Fruit fly (Drosophila melanogaster): ENCODE measurements around the gene CG43342.

CG43342 gene

DNA sequence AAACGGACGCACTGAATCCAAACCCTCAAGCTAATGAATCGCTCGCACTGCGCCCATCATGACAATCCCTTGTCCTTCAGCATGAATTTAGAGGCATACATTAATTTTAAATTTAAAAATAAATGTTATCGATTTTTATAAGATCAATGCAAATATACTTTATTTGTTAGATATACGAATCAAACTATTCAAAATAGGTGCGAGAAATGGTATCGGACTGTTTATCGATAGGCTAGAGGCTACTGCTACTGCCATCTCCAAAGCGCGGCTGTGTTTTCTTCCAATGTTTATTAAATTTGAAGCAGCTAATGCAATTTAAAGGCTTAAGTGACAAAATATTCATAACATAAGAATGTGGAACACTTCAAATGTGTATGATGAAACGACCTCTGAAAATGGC is at the start of gene CG43342:
Gene CG43342 (plus strand): TSS at position 264 of the 400 bp plus-strand sequence.
- TF ChIP-seq CG6163 (GFP tag; IDR thresholded peaks at IDR 0.05) (no peak), fkh (GFP tag; optimal IDR thresholded peaks at IDR 0.05) (peak; percentile 64)

DNA sequence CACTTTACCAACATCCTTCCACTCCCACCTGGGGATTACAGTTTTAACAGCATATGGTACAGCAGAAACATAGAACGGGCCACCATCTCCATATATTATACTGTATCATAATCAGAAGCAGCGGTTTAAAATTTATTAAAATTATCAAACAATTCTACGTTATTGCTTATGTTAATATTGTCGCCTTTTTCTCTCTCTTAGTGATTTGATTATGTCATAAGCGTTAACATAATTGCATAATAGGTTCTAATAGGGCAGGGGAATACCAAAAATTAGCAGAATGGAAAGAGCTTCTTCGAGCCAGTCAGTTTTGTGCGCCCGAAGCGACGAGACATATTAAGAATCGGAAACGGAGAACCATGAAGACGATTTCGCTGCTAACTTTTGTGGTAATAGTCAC is 49.4 kb upstream of the CG43342 start, which contains the start of gene CG13862:
Gene CG13862 (plus strand): TSS at position 301 of the 400 bp plus-strand sequence.
- TF ChIP-seq Smox (GFP tag; optimal IDR thresholded peaks at IDR 0.05): no peak
- TF ChIP-seq ss (GFP tag; optimal IDR thresholded peaks at IDR 0.05): no peak
- TF ChIP-seq dac (GFP tag; optimal IDR thresholded peaks at IDR 0.05): no peak
- no peak for TF ChIP-seq CG8632 (GFP tag; optimal IDR thresholded peaks at IDR 0.05)
- TF ChIP-seq Ets21C (GFP tag; optimal IDR thresholded peaks at IDR 0.05): no peak
- TF ChIP-seq esn (GFP tag; optimal IDR thresholded peaks at IDR 0.05): no peak
- no peak for TF ChIP-seq lz (GFP tag; optimal IDR thresholded peaks at IDR 0.05)
- TF ChIP-seq CG10631 (GFP tag; optimal IDR thresholded peaks at IDR 0.05): no peak
- TF ChIP-seq Lpt (GFP tag; optimal IDR thresholded peaks at IDR 0.05): no peak
- TF ChIP-seq Ets96B (tag; optimal IDR thresholded peaks at IDR 0.05): no peak
- TF ChIP-seq Eip75B (GFP tag; optimal IDR thresholded peaks at IDR 0.05): no peak
- no peak for TF ChIP-seq CG9139 (GFP tag; optimal IDR thresholded peaks at IDR 0.05)
- no peak for TF ChIP-seq CG3919 (GFP tag; optimal IDR thresholded peaks at IDR 0.05)
- no peak for TF ChIP-seq Met (GFP tag; optimal IDR thresholded peaks at IDR 0.05)
- TF ChIP-seq Hr38 (GFP tag; optimal IDR thresholded peaks at IDR 0.05): no peak
- no peak for TF ChIP-seq topi (GFP tag; optimal IDR thresholded peaks at IDR 0.05)
- TF ChIP-seq CG3032 (tag; optimal IDR thresholded peaks at IDR 0.05): no peak

DNA sequence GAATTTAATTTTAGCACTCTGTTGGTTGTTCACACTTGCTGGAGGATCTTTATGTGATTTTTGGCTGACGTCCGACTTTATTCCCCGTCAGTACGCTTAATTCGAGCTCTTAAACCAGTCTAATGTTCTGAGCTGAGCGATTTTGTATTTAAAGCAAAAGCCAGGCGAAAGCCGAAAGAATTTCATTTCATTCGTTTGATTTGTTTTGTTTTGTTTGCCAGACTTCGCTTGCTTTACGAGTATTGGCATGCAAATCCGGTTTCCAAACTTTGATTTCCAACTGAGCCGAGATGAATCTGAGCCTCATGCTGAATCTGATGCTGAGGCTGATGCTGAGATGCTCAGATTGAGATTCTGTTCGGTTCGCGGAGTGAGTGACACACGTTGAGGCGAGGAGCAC is 47.1 kb upstream of the CG43342 start, which contains the start of gene CG5391:
Gene CG5391 (minus strand): TSS at position 101 of the 400 bp plus-strand sequence.
- no peak for TF ChIP-seq CG6808 (GFP tag; optimal IDR thresholded peaks at IDR 0.05)
- TF ChIP-seq eg (GFP tag; IDR thresholded peaks at IDR 0.05): no peak
- TF ChIP-seq CG34406 (GFP tag; optimal IDR thresholded peaks at IDR 0.05): no peak
- no peak for TF ChIP-seq CG8632 (GFP tag; optimal IDR thresholded peaks at IDR 0.05)
- TF ChIP-seq Lpt (GFP tag; optimal IDR thresholded peaks at IDR 0.05): no peak
- no peak for TF ChIP-seq Met (GFP tag; optimal IDR thresholded peaks at IDR 0.05)

DNA sequence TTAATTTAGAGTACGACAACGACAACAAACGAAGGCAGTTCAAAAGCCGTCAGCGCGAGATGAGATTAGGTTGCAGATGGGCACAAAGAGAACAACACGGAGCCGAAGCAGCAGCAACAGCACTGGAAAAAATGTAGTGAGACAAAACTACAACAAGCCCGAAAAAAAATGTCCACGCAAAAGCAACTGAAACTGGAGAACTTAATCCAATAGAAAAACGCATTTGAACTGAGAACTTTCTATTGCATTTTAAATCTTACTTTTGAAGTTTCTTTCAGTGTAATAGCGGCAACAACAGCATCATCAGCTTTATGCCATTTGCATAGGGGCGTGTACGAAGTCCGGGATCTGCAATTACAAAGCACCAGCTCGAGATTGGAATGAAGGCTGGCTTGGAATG is 41.6 kb upstream of the CG43342 start:
- TF ChIP-seq CG7368 (GFP tag; optimal IDR thresholded peaks at IDR 0.05) (peak; percentile 58), cyc (GFP tag; optimal IDR thresholded peaks at IDR 0.05) (peak; percentile 68), CG11294 (GFP tag; IDR thresholded peaks at IDR 0.05) (no peak), Sox14 (GFP tag; optimal IDR thresholded peaks at IDR 0.05) (peak; percentile 59), CG8119 (GFP tag; IDR thresholded peaks at IDR 0.05) (peak; percentile 51; the same call in 1 of the 3 replicates), CG8632 (GFP tag; optimal IDR thresholded peaks at IDR 0.05) (peak; percentile 48), CG16779 (tag; optimal IDR thresholded peaks at IDR 0.05) (peak; percentile 25), Hr4 (GFP tag; optimal IDR thresholded peaks at IDR 0.05) (peak; percentile 48), CG6163 (GFP tag; IDR thresholded peaks at IDR 0.05) (peak; percentile 79), dac (GFP tag; optimal IDR thresholded peaks at IDR 0.05) (no peak), Smox (GFP tag; optimal IDR thresholded peaks at IDR 0.05) (peak; percentile 59), dsx (GFP tag; optimal IDR thresholded peaks at IDR 0.05; ENCODE audit: poor library complexity, severe bottlenecking) (peak; percentile 68), CG15336 (GFP tag; IDR thresholded peaks at IDR 0.05) (peak; percentile 29; the same call in 1 of the 2 replicates), fkh (GFP tag; optimal IDR thresholded peaks at IDR 0.05) (no peak), CG3919 (GFP tag; optimal IDR thresholded peaks at IDR 0.05) (peak; percentile 74), eg (GFP tag; IDR thresholded peaks at IDR 0.05) (peak; percentile 56; the same call in 2 of the 3 replicates), ss (GFP tag; optimal IDR thresholded peaks at IDR 0.05) (peak in 1 of 2 experiments; percentile 70), CG8319 (GFP tag; optimal IDR thresholded peaks at IDR 0.05) (peak; percentile 52), CG10669 (GFP tag; optimal IDR thresholded peaks at IDR 0.05) (peak; percentile 72), CG6792 (GFP tag; optimal IDR thresholded peaks at IDR 0.05) (peak; percentile 63), Hr39 (GFP tag; optimal IDR thresholded peaks at IDR 0.05) (peak; percentile 62), fd85E (GFP tag; optimal IDR thresholded peaks at IDR 0.05) (peak; percentile 5), esn (GFP tag; optimal IDR thresholded peaks at IDR 0.05) (peak; percentile 59), Ets21C (GFP tag; optimal IDR thresholded peaks at IDR 0.05) (peak; percentile 39), fd59A (GFP tag; optimal IDR thresholded peaks at IDR 0.05) (peak; percentile 71), CG1621 (tag; optimal IDR thresholded peaks at IDR 0.05) (peak; percentile 58), CG11902 (GFP tag; optimal IDR thresholded peaks at IDR 0.05) (peak; percentile 40), CG34406 (GFP tag; optimal IDR thresholded peaks at IDR 0.05) (peak; percentile 56), svp (GFP tag) (peak; percentile 81), pdm3 (GFP tag; optimal IDR thresholded peaks at IDR 0.05) (peak; percentile 64), Sox15 (GFP tag; optimal IDR thresholded peaks at IDR 0.05) (peak; percentile 54), Sox102F (GFP tag; optimal IDR thresholded peaks at IDR 0.05) (peak; percentile 57), Hr38 (GFP tag; optimal IDR thresholded peaks at IDR 0.05) (no peak), CG9139 (GFP tag; optimal IDR thresholded peaks at IDR 0.05) (peak; percentile 61), OdsH (GFP tag; optimal IDR thresholded peaks at IDR 0.05) (peak; percentile 64)
